Worm (Caenorhabditis elegans): ENCODE measurements around the gene npr-13.

Gene npr-13

ce11 chrV:14833219-14833618 is 25.2 kb downstream of the npr-13 start (continued):
- TF ChIP-seq pat-9 (tag; optimal IDR thresholded peaks at IDR 0.05), result no peak
- no peak for TF ChIP-seq T23F11.4 (GFP tag; optimal IDR thresholded peaks at IDR 0.05)
- no peak for TF ChIP-seq ceh-2 (tag; optimal IDR thresholded peaks at IDR 0.05)
- peak; percentile 43 for TF ChIP-seq ceh-18 (tag; optimal IDR thresholded peaks at IDR 0.05)
- TF ChIP-seq ceh-14 (tag; optimal IDR thresholded peaks at IDR 0.05), result peak; percentile 39
- TF ChIP-seq fkh-6 (tag; optimal IDR thresholded peaks at IDR 0.05), result no peak
- TF ChIP-seq unc-3 (GFP tag; conservative IDR thresholded peaks at IDR 0.05), result no peak
- TF ChIP-seq unc-3 (tag; optimal IDR thresholded peaks at IDR 0.05), result no peak
- no peak for TF ChIP-seq pha-4 (tag; optimal IDR thresholded peaks at IDR 0.05)
- peak; percentile 55 for TF ChIP-seq tbx-2 (tag; optimal IDR thresholded peaks at IDR 0.05)
- no peak for TF ChIP-seq sox-4 (tag; optimal IDR thresholded peaks at IDR 0.05)

- no peak for TF ChIP-seq ceh-24 (tag; optimal IDR thresholded peaks at IDR 0.05)
- TF ChIP-seq ref-2 (tag; optimal IDR thresholded peaks at IDR 0.05), result no peak
Measured at ce11 chrV:14832789-14833187, 25.6 kb downstream of the npr-13 start.

ce11 chrV:14832121-14832788 is 26.1 kb downstream of the npr-13 start:
- no peak for TF ChIP-seq unc-86 (tag; optimal IDR thresholded peaks at IDR 0.05)
- peak; percentile 62 for TF ChIP-seq unc-42 (tag; optimal IDR thresholded peaks at IDR 0.05)
- peak; percentile 22 for TF ChIP-seq ceh-31 (tag; optimal IDR thresholded peaks at IDR 0.05)
- no peak for TF ChIP-seq C08G9.2 (tag; optimal IDR thresholded peaks at IDR 0.05)

- TF ChIP-seq unc-42 (tag; optimal IDR thresholded peaks at IDR 0.05) (no peak), unc-55 (GFP tag; optimal IDR thresholded peaks at IDR 0.05) (peak; percentile 45), hlh-30 (tag; optimal IDR thresholded peaks at IDR 0.05; ENCODE audit: insufficient read depth) (peak; percentile 62), zip-5 (tag; optimal IDR thresholded peaks at IDR 0.05) (no peak), madf-2 (tag; optimal IDR thresholded peaks at IDR 0.05) (no peak)
Measured at ce11 chrV:14831460-14832120, 26.8 kb downstream of the npr-13 start.

ce11 chrV:14830267-14831175 is 27.9 kb downstream of the npr-13 start:
- TF ChIP-seq unc-86 (tag; optimal IDR thresholded peaks at IDR 0.05) (no peak), ceh-31 (tag; optimal IDR thresholded peaks at IDR 0.05) (peak; percentile 10), tbx-2 (tag; optimal IDR thresholded peaks at IDR 0.05) (peak; percentile 27), elt-2 (tag; optimal IDR thresholded peaks at IDR 0.05) (peak; percentile 86), elt-4 (tag; optimal IDR thresholded peaks at IDR 0.05) (no peak), ref-2 (tag; optimal IDR thresholded peaks at IDR 0.05) (peak; percentile 28), ceh-34 (tag; optimal IDR thresholded peaks at IDR 0.05) (peak; percentile 6)

ce11 chrV:14828407-14828806 is 30.0 kb downstream of the npr-13 start:
- no peak for TF ChIP-seq F13H6.1 (tag; optimal IDR thresholded peaks at IDR 0.05)
- no peak for TF ChIP-seq ceh-24 (tag; optimal IDR thresholded peaks at IDR 0.05)
- no peak for TF ChIP-seq Y22D7AL.16 (tag; optimal IDR thresholded peaks at IDR 0.05)
- no peak for TF ChIP-seq ceh-9 (tag; optimal IDR thresholded peaks at IDR 0.05)
- TF ChIP-seq fkh-10 (GFP tag; optimal IDR thresholded peaks at IDR 0.05), result no peak

Measured in whole organism, late embryonic.